Fruit fly (Drosophila melanogaster): Measurements from ENCODE around the gene CG34377.

Gene CG34377

DNA sequence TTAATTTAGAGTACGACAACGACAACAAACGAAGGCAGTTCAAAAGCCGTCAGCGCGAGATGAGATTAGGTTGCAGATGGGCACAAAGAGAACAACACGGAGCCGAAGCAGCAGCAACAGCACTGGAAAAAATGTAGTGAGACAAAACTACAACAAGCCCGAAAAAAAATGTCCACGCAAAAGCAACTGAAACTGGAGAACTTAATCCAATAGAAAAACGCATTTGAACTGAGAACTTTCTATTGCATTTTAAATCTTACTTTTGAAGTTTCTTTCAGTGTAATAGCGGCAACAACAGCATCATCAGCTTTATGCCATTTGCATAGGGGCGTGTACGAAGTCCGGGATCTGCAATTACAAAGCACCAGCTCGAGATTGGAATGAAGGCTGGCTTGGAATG, 15.6 kb upstream of the CG34377 start (continued):
- TF ChIP-seq Ssrp (tag; optimal IDR thresholded peaks at IDR 0.05), result no peak
- TF ChIP-seq CG10366 (GFP tag; IDR thresholded peaks at IDR 0.05), result no peak
- no peak for TF ChIP-seq GATAe (GFP tag; conservative IDR thresholded peaks at IDR 0.05)
- TF ChIP-seq Ptx1 (GFP tag; IDR thresholded peaks at IDR 0.05), result 0 out of 2 replicates have a peak, but pooled peaks have one; percentile 14
- no peak for TF ChIP-seq CG18011 (GFP tag; optimal IDR thresholded peaks at IDR 0.05)
- no peak for TF ChIP-seq disco-r (GFP tag; optimal IDR thresholded peaks at IDR 0.05)
- no peak for TF ChIP-seq tna (GFP tag; IDR thresholded peaks at IDR 0.05; ENCODE audit: partially characterized antibody)
- TF ChIP-seq knrl (GFP tag; IDR thresholded peaks at IDR 0.05; ENCODE audit: partially characterized antibody), result no peak
- no peak for TF ChIP-seq Dad (GFP tag; optimal IDR thresholded peaks at IDR 0.05)
- no peak for TF ChIP-seq Vsx1 (GFP tag; optimal IDR thresholded peaks at IDR 0.05)
- TF ChIP-seq Sox102F (GFP tag; optimal IDR thresholded peaks at IDR 0.05), result peak; percentile 12
- no peak for TF ChIP-seq Doc3 (GFP tag; IDR thresholded peaks at IDR 0.05; ENCODE audit: partially characterized antibody)
- TF ChIP-seq CG11504 (tag; optimal IDR thresholded peaks at IDR 0.05), result peak; percentile 39
- no peak for TF ChIP-seq abd-A (tag; optimal IDR thresholded peaks at IDR 0.05)
- no peak for TF ChIP-seq usp (GFP tag; optimal IDR thresholded peaks at IDR 0.05)
- peak; percentile 37; the same call in 1 of the 2 replicates for TF ChIP-seq sob (GFP tag; IDR thresholded peaks at IDR 0.05)
- no peak for TF ChIP-seq CG12299 (tag; optimal IDR thresholded peaks at IDR 0.05)
- TF ChIP-seq CG4424 (GFP tag; optimal IDR thresholded peaks at IDR 0.05), result no peak
- no peak for TF ChIP-seq CG10565 (GFP tag; optimal IDR thresholded peaks at IDR 0.05)
- no peak for TF ChIP-seq prd (optimal IDR thresholded peaks at IDR 0.05)
- peak; percentile 30; the same call in 1 of the 3 replicates for TF ChIP-seq prd (GFP tag; IDR thresholded peaks at IDR 0.05)
- TF ChIP-seq pzg (GFP tag; optimal IDR thresholded peaks at IDR 0.05), result no peak
- no peak for TF ChIP-seq ranshi (GFP tag; IDR thresholded peaks at IDR 0.05)
- TF ChIP-seq fd3F (GFP tag; optimal IDR thresholded peaks at IDR 0.05), result no peak
- no peak for TF ChIP-seq CG5245 (GFP tag; optimal IDR thresholded peaks at IDR 0.05)
- TF ChIP-seq NC2α (GFP tag; optimal IDR thresholded peaks at IDR 0.05), result no peak
- no peak for TF ChIP-seq CG16815 (GFP tag; optimal IDR thresholded peaks at IDR 0.05)
- TF ChIP-seq sim (GFP tag; IDR thresholded peaks at IDR 0.05), result no peak
- TF ChIP-seq gcm2 (GFP tag; optimal IDR thresholded peaks at IDR 0.05), result no peak
- TF ChIP-seq Bdp1 (GFP tag; optimal IDR thresholded peaks at IDR 0.05), result no peak
- no peak; the same call in 2 of the 3 replicates for TF ChIP-seq Mrtf (GFP tag; IDR thresholded peaks at IDR 0.05)
- TF ChIP-seq CG2202 (tag; optimal IDR thresholded peaks at IDR 0.05), result no peak
- TF ChIP-seq CG33557 (GFP tag; optimal IDR thresholded peaks at IDR 0.05), result no peak
- TF ChIP-seq crp (GFP tag; optimal IDR thresholded peaks at IDR 0.05), result no peak
- TF ChIP-seq gfzf (GFP tag; optimal IDR thresholded peaks at IDR 0.05), result no peak
- no peak for TF ChIP-seq wek (GFP tag; optimal IDR thresholded peaks at IDR 0.05)
- TF ChIP-seq CG18619 (GFP tag; optimal IDR thresholded peaks at IDR 0.05), result no peak
- no peak for TF ChIP-seq Trl (optimal IDR thresholded peaks at IDR 0.05)
- no peak for TF ChIP-seq Trl (GFP tag; optimal IDR thresholded peaks at IDR 0.05)
- no peak for TF ChIP-seq CG12769 (tag; optimal IDR thresholded peaks at IDR 0.05)
- TF ChIP-seq crc (GFP tag; optimal IDR thresholded peaks at IDR 0.05), result peak; percentile 9
- no peak for TF ChIP-seq D19A (tag; optimal IDR thresholded peaks at IDR 0.05)
- TF ChIP-seq Oaz (GFP tag; IDR thresholded peaks at IDR 0.05), result 0 out of 2 replicates have a peak, but pooled peaks have one; percentile 10
- TF ChIP-seq dpn (GFP tag; optimal IDR thresholded peaks at IDR 0.05), result peak in 1 of 2 experiments; percentile 16
- no peak for TF ChIP-seq CG17802 (tag; optimal IDR thresholded peaks at IDR 0.05)
- TF ChIP-seq row (GFP tag; IDR thresholded peaks at IDR 0.05), result peak; percentile 31; the same call in 1 of the 3 replicates
- TF ChIP-seq sr (GFP tag; IDR thresholded peaks at IDR 0.05), result no peak
- no peak for TF ChIP-seq scrt (GFP tag; optimal IDR thresholded peaks at IDR 0.05)
- TF ChIP-seq CG18476 (GFP tag; optimal IDR thresholded peaks at IDR 0.05), result no peak
- TF ChIP-seq Gug (GFP tag; IDR thresholded peaks at IDR 0.05), result no peak
- TF ChIP-seq Antp (GFP tag; optimal IDR thresholded peaks at IDR 0.05), result peak; percentile 20
- peak; percentile 17 for TF ChIP-seq CG9727 (GFP tag; optimal IDR thresholded peaks at IDR 0.05)
